Fruit fly (Drosophila melanogaster) S2 (cell line): Measurements from ENCODE around the gene dnd.

Source experiments
- CG8478 ChIP-seq: fragments of >200 bp; optimal IDR thresholded peaks from 2 replicates; lab custom pipeline; 2018
- CTCF ChIP-seq, 2 experiments: fragments of >200 bp; optimal IDR thresholded peaks; 2 replicates each; lab custom pipeline; 2018

dm6 chr3R:21851592-21852578 lies 35.3 kb downstream of the dnd start:
- TF ChIP-seq CTCF (optimal IDR thresholded peaks at IDR 0.05; lab: Kevin White, UChicago) (no peak), CG8478 (lab: Kevin White, UChicago) (no peak)
